Worm (Caenorhabditis elegans): Measurements from ENCODE around the gene nprl-3.

nprl-3 gene

DNA sequence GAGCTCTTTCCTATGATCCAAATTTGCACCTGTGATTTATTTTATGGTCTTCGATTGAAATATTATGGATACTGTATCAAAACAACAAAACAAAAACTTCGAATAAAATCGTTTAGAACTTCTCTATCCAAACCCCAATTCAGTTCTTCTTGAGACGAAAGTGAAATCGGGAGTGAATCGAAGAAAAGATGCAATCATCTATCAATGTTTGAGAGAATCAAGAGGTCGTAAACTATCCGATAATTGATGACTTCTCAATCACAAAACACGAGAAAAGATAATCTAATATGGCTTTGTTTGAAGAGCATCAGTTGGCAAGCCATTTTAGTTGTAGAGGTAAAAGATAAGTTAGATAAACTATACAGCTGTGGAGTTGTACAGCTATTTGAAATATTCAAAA is 20.5 kb downstream of the nprl-3 start:
- TF ChIP-seq him-1 (tag; optimal IDR thresholded peaks at IDR 0.05) = no peak
- TF ChIP-seq W03F9.2 (tag; optimal IDR thresholded peaks at IDR 0.05) = no peak
- TF ChIP-seq dao-5 (tag; optimal IDR thresholded peaks at IDR 0.05) = no peak

DNA sequence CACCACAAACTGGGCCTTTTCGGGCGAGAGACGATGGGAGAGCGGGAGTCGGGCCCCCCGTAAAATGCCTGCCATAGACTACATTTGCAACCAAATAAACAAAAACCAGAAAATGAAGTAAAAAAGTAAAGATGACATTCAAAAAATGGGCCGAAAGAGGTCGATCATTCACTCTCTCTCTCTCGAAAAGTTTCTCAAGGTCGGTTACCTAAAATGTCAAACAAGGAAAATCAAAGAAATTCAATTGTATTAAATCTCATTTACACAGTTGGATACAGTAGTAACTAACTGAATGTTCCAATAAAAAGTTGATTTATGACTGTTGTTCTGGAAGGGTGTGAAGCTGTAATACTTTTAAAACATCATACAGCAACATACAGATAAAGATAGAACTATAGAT is 21.5 kb downstream of the nprl-3 start:
- TF ChIP-seq him-1 (tag; optimal IDR thresholded peaks at IDR 0.05) (no peak), W03F9.2 (tag; optimal IDR thresholded peaks at IDR 0.05) (no peak), dao-5 (tag; optimal IDR thresholded peaks at IDR 0.05) (no peak)

DNA sequence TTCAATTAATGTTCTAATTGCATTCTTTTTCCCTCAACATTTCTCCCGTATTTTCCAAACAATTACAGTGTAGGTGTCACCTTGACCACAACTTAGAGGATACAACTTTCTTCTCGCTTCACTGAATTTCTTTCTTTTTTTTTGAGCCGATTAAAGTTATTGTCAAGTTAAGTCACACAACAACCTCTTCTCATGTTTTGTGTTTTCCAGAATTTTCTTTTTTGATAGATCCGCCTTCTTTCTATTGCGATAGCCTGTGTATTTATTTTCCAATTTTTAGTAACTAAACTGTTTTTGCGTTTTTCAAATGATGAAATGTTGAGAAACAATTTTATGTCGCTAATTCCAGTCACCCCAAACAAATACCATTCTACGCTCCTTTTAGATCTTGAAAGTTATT is 28.4 kb downstream of the nprl-3 start, which contains the start of gene F35H10.3:
Gene F35H10.3, plus strand, starts transcription at position 301 of the 400 bp plus-strand sequence.
- TF ChIP-seq him-1 (tag; optimal IDR thresholded peaks at IDR 0.05) = no peak
- no peak for TF ChIP-seq W03F9.2 (tag; optimal IDR thresholded peaks at IDR 0.05)
- TF ChIP-seq dao-5 (tag; optimal IDR thresholded peaks at IDR 0.05) = no peak

DNA sequence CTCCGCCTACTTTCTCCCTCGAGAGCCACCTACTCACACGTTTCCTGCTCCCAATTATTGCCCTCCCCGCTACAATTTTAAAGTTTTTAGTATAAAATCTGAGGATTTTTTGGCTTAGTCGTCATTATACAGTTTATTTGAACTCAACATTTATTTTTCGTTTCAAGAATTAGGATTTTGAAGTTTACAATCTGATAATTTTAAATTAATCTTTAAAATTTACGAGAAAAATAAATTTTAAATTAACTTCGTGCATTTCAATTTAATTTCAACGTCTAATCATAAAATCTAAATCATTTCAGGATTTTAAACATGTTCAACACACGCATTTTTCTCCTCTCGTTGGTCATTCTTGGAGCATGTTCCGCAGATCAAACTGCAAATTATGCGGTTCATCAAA is 31.6 kb downstream of the nprl-3 start, which contains the start of gene F35H10.2:
Gene F35H10.2, plus strand, starts transcription at position 301 of the 400 bp plus-strand sequence.
- TF ChIP-seq dao-5 (tag; optimal IDR thresholded peaks at IDR 0.05) (no peak), him-1 (tag; optimal IDR thresholded peaks at IDR 0.05) (no peak), W03F9.2 (tag; optimal IDR thresholded peaks at IDR 0.05) (no peak)

DNA sequence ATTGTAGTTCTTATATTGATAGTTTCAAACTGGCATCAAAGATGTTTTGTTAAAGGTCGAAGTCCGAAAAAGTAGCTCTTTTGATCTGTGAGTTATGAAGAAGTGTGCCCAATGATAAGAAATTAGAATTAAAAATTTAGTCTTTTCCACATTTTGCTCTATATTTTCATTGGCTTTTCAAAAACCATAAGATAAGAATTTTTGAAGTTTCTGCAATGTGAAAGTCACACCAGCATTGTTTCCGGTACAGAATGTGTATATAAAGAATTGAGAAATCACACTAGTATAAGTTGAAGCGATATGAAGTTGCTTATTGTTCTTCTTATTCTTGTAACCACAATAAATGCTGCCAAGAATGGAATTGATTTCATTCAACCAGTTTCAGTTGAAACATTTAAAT is 35.2 kb downstream of the nprl-3 start, which contains the start of gene lys-10:
Gene lys-10, plus strand, starts transcription at position 301 of the 400 bp plus-strand sequence.
- TF ChIP-seq dao-5 (tag; optimal IDR thresholded peaks at IDR 0.05) (no peak), W03F9.2 (tag; optimal IDR thresholded peaks at IDR 0.05) (no peak), him-1 (tag; optimal IDR thresholded peaks at IDR 0.05) (no peak)

DNA sequence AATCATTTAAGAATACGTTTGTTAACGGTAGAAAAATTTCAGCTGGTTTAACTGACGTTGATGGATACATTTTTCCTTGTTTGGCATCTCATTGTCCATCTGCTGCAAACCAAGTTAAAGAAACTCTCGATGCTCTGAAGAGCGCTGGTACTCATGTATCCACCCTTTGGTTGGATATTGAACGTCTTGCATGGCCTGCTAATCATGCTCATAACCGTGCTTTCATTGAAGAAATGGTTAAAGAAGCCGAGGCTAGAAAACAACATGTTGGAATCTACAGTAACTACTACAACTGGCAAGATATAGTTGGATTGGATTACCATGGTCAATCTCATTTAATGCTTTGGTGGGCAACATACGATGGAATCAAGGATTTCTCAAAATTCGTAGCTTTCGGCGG is 35.7 kb downstream of the nprl-3 start:
- TF ChIP-seq dao-5 (tag; optimal IDR thresholded peaks at IDR 0.05) = no peak
- TF ChIP-seq W03F9.2 (tag; optimal IDR thresholded peaks at IDR 0.05) = no peak
- TF ChIP-seq him-1 (tag; optimal IDR thresholded peaks at IDR 0.05) = no peak

DNA sequence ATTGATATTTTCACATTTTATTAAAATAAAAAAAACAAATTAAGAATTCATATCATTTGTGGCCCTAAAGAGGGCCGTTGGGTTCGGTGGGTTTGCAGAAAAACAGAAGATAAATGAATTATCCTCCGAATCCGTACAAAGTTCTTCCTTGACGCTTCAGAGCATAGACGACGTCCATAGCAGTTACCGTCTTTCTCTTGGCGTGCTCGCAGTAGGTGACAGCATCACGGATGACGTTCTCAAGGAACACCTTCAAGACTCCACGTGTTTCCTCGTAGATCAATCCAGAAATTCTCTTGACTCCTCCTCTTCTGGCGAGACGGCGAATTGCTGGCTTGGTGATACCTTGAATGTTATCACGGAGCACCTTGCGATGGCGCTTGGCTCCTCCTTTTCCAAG is 36.3 kb downstream of the nprl-3 start:
- TF ChIP-seq dao-5 (tag; optimal IDR thresholded peaks at IDR 0.05) = no peak
- no peak for TF ChIP-seq W03F9.2 (tag; optimal IDR thresholded peaks at IDR 0.05)
- TF ChIP-seq him-1 (tag; optimal IDR thresholded peaks at IDR 0.05) = no peak

DNA sequence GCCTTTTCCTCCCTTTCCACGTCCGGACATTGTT is 36.5 kb downstream of the nprl-3 start, which contains the start of gene his-31:
Gene his-31, minus strand, starts transcription at position 30 of the 34 bp plus-strand sequence.
- TF ChIP-seq dao-5 (tag; optimal IDR thresholded peaks at IDR 0.05) (no peak), him-1 (tag; optimal IDR thresholded peaks at IDR 0.05) (no peak), W03F9.2 (tag; optimal IDR thresholded peaks at IDR 0.05) (no peak)

DNA sequence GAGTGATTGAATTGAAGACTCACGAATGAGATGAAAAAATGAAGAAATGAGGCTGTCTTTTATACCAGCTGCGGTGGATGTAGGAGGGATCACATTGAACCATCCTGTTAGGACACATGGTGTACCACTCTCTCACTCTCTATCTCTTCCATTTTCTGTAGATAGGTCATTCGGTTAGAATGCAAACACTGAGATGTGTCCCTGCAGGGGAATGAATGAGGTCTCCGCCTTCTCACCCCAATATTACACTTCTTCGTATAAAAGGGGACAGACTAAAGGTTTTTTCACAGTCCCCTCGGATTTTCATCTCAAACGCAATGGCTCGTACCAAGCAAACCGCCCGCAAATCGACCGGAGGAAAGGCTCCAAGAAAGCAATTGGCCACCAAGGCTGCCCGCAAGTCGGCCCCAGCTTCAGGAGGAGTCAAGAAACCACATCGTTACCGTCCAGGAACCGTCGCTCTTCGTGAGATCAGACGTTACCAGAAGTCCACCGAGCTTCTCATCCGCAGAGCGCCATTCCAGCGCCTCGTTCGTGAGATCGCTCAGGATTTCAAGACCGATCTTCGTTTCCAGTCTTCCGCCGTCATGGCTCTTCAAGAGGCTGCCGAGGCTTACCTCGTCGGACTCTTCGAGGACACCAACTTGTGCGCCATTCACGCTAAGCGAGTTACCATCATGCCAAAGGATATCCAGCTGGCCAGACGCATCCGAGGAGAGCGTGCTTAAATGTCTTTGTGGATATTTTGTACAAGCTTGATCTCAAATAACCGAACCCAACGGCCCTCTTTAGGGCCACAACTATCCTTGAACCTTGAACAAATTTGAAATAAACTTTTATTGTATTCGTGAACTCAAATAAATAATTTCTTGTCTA is 36.9 kb downstream of the nprl-3 start, which contains the start of gene his-32:
Gene his-32, plus strand, starts transcription at position 318 of the 876 bp plus-strand sequence.
- TF ChIP-seq dao-5 (tag; optimal IDR thresholded peaks at IDR 0.05) (no peak), W03F9.2 (tag; optimal IDR thresholded peaks at IDR 0.05) (no peak), him-1 (tag; optimal IDR thresholded peaks at IDR 0.05) (no peak)

DNA sequence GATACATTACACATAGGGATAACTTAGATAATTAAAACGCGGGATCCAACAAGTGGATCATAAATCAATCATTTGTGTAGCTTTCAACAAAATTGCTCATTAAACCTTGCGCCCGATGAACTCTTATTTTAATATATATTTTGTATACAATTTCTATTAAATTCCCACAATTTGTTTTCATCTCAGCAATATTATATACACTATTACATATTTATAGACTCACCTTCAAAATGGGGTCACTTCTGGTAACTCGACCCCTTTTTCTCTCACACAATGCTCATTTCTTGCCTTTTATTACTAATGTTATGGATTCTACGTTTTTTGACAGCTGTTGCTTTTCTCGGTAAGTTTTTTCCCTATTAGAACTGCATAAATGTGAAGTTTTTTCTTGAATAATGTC is 42.3 kb downstream of the nprl-3 start, which contains the start of gene lgc-6:
Gene lgc-6, plus strand, starts transcription at position 301 of the 400 bp plus-strand sequence.
- TF ChIP-seq dao-5 (tag; optimal IDR thresholded peaks at IDR 0.05) (no peak), W03F9.2 (tag; optimal IDR thresholded peaks at IDR 0.05) (no peak), him-1 (tag; optimal IDR thresholded peaks at IDR 0.05) (no peak)

DNA sequence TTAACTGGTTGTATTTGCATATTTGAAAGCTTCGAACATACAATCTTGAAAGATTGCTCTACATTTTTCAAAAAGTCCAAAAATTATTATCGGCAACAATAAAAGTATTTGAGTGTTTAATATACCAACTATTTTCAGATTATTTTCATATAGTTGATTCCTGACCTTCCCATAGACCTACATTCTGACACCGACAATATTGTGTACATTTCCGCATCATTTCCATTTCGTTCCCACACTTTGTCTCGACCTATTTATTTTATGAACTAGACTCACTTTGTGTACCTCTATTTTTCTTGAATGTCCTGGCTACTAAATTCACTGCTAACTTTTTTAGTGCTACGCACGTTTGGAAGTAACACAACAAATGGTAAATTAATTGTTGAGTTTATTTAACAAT is 45.1 kb downstream of the nprl-3 start, which contains the start of gene lgc-5:
Gene lgc-5, plus strand, starts transcription at position 301 of the 400 bp plus-strand sequence.
- TF ChIP-seq W03F9.2 (tag; optimal IDR thresholded peaks at IDR 0.05) (no peak), him-1 (tag; optimal IDR thresholded peaks at IDR 0.05) (no peak), dao-5 (tag; optimal IDR thresholded peaks at IDR 0.05) (no peak)

DNA sequence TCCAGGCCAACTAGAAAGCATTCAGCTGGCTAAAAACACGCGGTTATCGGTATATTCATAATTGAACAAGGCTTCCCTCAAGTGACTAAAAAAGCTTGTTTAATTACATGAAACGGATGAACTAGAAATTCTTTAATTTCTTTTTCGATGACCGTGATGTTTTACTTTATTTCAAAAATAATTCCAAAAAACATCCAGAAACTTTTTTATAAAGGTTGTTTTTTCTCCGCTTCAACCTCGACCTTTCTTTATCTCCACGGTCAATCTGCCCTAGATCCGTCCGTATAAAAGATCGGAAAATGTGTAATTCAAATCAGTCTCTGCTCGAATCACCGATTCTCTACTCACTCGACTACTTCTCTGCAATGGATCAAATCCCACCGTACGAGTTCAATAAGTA is 48.2 kb downstream of the nprl-3 start, which contains the start of gene F17E9.5:
Gene F17E9.5, plus strand, starts transcription at position 301 of the 400 bp plus-strand sequence.
- TF ChIP-seq dao-5 (tag; optimal IDR thresholded peaks at IDR 0.05) (no peak), him-1 (tag; optimal IDR thresholded peaks at IDR 0.05) (no peak), W03F9.2 (tag; optimal IDR thresholded peaks at IDR 0.05) (no peak)

DNA sequence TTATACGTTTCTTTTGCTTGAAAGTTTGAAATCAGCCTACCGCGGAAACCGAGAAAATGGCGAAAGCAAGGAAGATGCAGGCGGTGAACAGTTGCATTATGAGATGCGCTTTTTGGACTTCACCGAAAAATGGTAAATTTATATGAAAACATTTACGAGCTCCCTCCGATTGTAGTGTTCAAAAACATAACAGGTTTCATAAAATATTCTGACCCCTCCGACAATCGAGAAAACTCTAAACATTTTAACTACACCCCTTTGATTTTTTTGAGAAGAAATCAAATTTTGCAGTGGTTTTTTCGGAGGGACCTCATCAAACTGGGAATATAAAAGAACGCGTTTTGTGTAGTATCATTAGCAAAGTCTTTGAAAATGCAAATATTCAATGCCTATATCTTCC is 49.8 kb downstream of the nprl-3 start, which contains the start of the genes F17E9.18 and F17E9.15:
Gene F17E9.18, minus strand, starts transcription at position 101 of the 400 bp plus-strand sequence.
Gene F17E9.15, plus strand, starts transcription at position 368 of the 400 bp plus-strand sequence.
- TF ChIP-seq dao-5 (tag; optimal IDR thresholded peaks at IDR 0.05) (no peak), him-1 (tag; optimal IDR thresholded peaks at IDR 0.05) (no peak), W03F9.2 (tag; optimal IDR thresholded peaks at IDR 0.05) (no peak)

DNA sequence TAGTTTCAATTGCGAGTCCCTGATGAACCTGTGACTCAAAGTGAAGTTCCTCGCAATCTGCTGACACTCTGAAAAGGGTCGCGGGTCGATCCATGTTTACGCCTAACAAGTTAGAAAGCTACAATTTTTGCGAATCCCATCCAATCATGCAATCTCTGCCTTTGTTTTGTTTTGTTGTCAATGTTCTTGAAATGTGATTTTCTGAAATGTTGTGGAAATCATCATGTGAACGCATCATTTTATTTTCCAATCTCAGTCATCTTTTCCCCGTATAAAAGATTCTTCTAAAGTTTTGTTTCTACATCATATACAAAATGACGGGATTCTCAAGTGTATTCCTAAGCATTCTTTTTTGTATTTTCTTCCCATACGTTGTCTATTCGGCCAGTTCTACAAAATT is 50.8 kb downstream of the nprl-3 start, which contains the start of gene F17E9.4:
Gene F17E9.4, plus strand, starts transcription at position 301 of the 400 bp plus-strand sequence.
- TF ChIP-seq W03F9.2 (tag; optimal IDR thresholded peaks at IDR 0.05) (no peak), dao-5 (tag; optimal IDR thresholded peaks at IDR 0.05) (no peak), him-1 (tag; optimal IDR thresholded peaks at IDR 0.05) (no peak)
